Worm (Caenorhabditis elegans): ENCODE data around the gene soc-1.

DNA sequence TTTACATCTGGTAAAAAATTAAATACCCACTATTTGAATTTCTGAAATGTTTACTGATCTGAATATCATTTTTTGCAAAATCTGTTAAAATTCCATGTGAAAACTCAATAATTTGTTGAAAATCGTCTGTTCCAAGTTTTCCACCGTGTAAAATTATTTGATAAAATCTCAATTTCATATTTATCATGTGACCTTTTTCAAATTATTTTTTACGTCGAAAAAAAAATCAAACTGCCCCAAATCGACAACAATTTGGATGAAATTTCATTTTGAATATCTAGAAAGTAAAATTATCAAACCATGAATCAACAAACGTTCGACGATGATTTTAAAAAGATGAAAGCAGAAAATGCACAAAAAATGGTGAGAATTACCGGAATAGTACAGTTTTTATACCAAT, 12.4 kb downstream of the soc-1 start, which contains the start of gene F41F3.9:
- TF ChIP-seq zag-1 (tag; optimal IDR thresholded peaks at IDR 0.05) (no peak), lsy-2 (tag; optimal IDR thresholded peaks at IDR 0.05) (no peak), nhr-23 (tag; optimal IDR thresholded peaks at IDR 0.05) (no peak), egl-27 (tag; optimal IDR thresholded peaks at IDR 0.05) (no peak), nhr-10 (tag; optimal IDR thresholded peaks at IDR 0.05) (no peak)
